Worm (Caenorhabditis elegans) whole organism, early embryonic: ENCODE results near the gene F36A4.1.

Experiments used
- ama-1 ChIP-seq: fragments of 150-350 bp; optimal IDR thresholded peaks from 2 replicates; lab custom pipeline; 2014
- flt-1 ChIP-seq: fragments of 200-800 bp; sonication (Bioruptor generic); IDR thresholded peaks from 2 replicates; pipeline ENCODE4 v1.3.6; 2022; ENCODE audit warnings: missing genetic modification characterization, missing compliant biosample characterization
- hmbx-1 ChIP-seq: sonication (generic microtip); optimal IDR thresholded peaks from 2 replicates; lab custom pipeline; 2016; ENCODE audit warnings: mild to moderate bottlenecking, missing genetic modification characterization, missing compliant biosample characterization
- tra-4 ChIP-seq: sonication (generic microtip); optimal IDR thresholded peaks from 2 replicates; lab custom pipeline; 2017; ENCODE audit warnings: missing genetic modification characterization, missing compliant biosample characterization

DNA sequence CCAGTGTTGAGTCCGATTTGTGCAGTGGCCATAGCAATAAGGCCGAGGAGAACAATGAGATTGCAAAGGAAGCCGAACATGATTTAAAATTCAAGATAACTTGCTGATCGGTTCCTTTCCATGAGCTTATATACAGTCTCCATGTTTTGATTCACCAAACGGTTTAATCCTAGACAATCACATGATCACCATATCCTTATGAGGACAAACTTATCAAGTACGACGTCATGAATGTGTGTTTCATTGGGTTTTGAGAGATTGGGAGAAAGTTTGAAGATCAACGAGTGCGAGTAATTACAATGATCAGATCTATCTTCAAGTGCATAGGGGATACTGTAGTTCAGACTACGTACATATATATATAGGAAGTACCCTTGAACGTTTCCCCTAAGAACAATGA is 18.2 kb downstream of the F36A4.1 start, which contains the start of gene dct-7:
- TF ChIP-seq hmbx-1 (tag; lab: Kevin White, UChicago), result no peak
- no peak for TF ChIP-seq flt-1
- no peak for TF ChIP-seq tra-4 (tag; lab: Kevin White, UChicago)
- no peak for TF ChIP-seq ama-1 (lab: Kevin White, UChicago)
